Worm (Caenorhabditis elegans) whole organism, late embryonic: ENCODE measurements around the gene Y44A6C.2.

Experiments used
- C08G9.2 ChIP-seq: sonication (generic microtip); optimal IDR thresholded peaks from 2 replicates; lab custom pipeline; 2016; ENCODE audit warnings: mild to moderate bottlenecking, missing genetic modification characterization, moderate library complexity, missing compliant biosample characterization
- C38D4.7 ChIP-seq: fragments of 200-800 bp; sonication (Bioruptor generic); optimal IDR thresholded peaks from 2 replicates; lab custom pipeline; 2018; ENCODE audit warnings: mild to moderate bottlenecking, missing genetic modification characterization, moderate library complexity, missing compliant biosample characterization
- K09A11.1 ChIP-seq: sonication (generic microtip); optimal IDR thresholded peaks from 2 replicates; lab custom pipeline; 2017; ENCODE audit warnings: antibody characterized with exemption, mild to moderate bottlenecking, missing genetic modification characterization, missing compliant biosample characterization; ENCODE audit not compliant: insufficient read depth
- T23F11.4 ChIP-seq: fragments of 200-800 bp; sonication (Bioruptor generic); optimal IDR thresholded peaks from 2 replicates; lab custom pipeline; 2018; ENCODE audit warnings: mild to moderate bottlenecking, missing genetic modification characterization, missing compliant biosample characterization
- Y22D7AL.16 ChIP-seq: sonication (generic microtip); optimal IDR thresholded peaks from 2 replicates; lab custom pipeline; 2016; ENCODE audit warnings: missing genetic modification characterization, missing compliant biosample characterization
- ama-1 ChIP-seq: fragments of 150-350 bp; optimal IDR thresholded peaks from 2 replicates; lab custom pipeline; 2014
- ceh-14 ChIP-seq: sonication (generic microtip); optimal IDR thresholded peaks from 2 replicates; lab custom pipeline; 2016; ENCODE audit warnings: missing genotype, missing genetic modification characterization, missing compliant biosample characterization
- ceh-18 ChIP-seq: sonication (generic microtip); optimal IDR thresholded peaks from 2 replicates; lab custom pipeline; 2016; ENCODE audit warnings: missing genetic modification characterization, missing compliant biosample characterization
- ceh-19 ChIP-seq: fragments of 200-800 bp; sonication (Bioruptor generic); optimal IDR thresholded peaks from 2 replicates; lab custom pipeline; 2018; ENCODE audit warnings: mild to moderate bottlenecking, missing genetic modification characterization, missing compliant biosample characterization
- ceh-2 ChIP-seq: sonication (generic microtip); optimal IDR thresholded peaks from 2 replicates; lab custom pipeline; 2016; ENCODE audit warnings: missing genotype, missing genetic modification characterization, missing compliant biosample characterization
- ceh-30 ChIP-seq: fragments of 150-350 bp; optimal IDR thresholded peaks from 2 replicates; lab custom pipeline; 2014; ENCODE audit warnings: missing biosample characterization, missing genetic modification characterization
- ceh-34 ChIP-seq: sonication (generic microtip); optimal IDR thresholded peaks from 2 replicates; lab custom pipeline; 2016; ENCODE audit warnings: mild to moderate bottlenecking, missing genetic modification characterization, missing compliant biosample characterization
- ceh-45 ChIP-seq: fragments of 200-800 bp; sonication (Bioruptor generic); IDR thresholded peaks from 2 replicates; pipeline ENCODE4 v1.3.6; 2022; ENCODE audit warnings: missing genetic modification reagents, missing genetic modification characterization, missing compliant biosample characterization
- ceh-9 ChIP-seq: sonication (generic microtip); optimal IDR thresholded peaks from 2 replicates; lab custom pipeline; 2016; ENCODE audit warnings: mild to moderate bottlenecking, missing genetic modification characterization, inconsistent platforms, missing compliant biosample characterization
- elt-2 ChIP-seq: sonication (generic microtip); optimal IDR thresholded peaks from 2 replicates; lab custom pipeline; 2016; ENCODE audit warnings: missing genetic modification reagents, missing genetic modification characterization, missing compliant biosample characterization
- ets-4 ChIP-seq: sonication (generic microtip); optimal IDR thresholded peaks from 2 replicates; lab custom pipeline; 2016; ENCODE audit warnings: missing genetic modification characterization, missing compliant biosample characterization
- fkh-6 ChIP-seq: sonication (generic microtip); optimal IDR thresholded peaks from 2 replicates; lab custom pipeline; 2016; ENCODE audit warnings: missing genetic modification characterization, missing compliant biosample characterization
- hlh-13 ChIP-seq: fragments of 200-800 bp; sonication (Bioruptor generic); optimal IDR thresholded peaks from 2 replicates; lab custom pipeline; 2018; ENCODE audit warnings: mild to moderate bottlenecking, missing genetic modification characterization, missing compliant biosample characterization
- lin-11 ChIP-seq: fragments of 200-800 bp; sonication (Bioruptor generic); optimal IDR thresholded peaks from 2 replicates; lab custom pipeline; 2018; ENCODE audit warnings: mild to moderate bottlenecking, missing genetic modification characterization, missing compliant biosample characterization
- nfya-1 ChIP-seq: sonication (generic microtip); optimal IDR thresholded peaks from 2 replicates; lab custom pipeline; 2017; ENCODE audit warnings: missing genetic modification characterization, mild to moderate bottlenecking, missing compliant biosample characterization, antibody characterized with exemption, moderate library complexity
- nhr-232 ChIP-seq: sonication (generic microtip); optimal IDR thresholded peaks from 2 replicates; lab custom pipeline; 2016; ENCODE audit warnings: missing genetic modification characterization, missing compliant biosample characterization
- odd-2 ChIP-seq: sonication (generic microtip); optimal IDR thresholded peaks from 2 replicates; lab custom pipeline; 2017; ENCODE audit warnings: antibody characterized with exemption, mild to moderate bottlenecking, missing genetic modification characterization, missing compliant biosample characterization
- pha-2 ChIP-seq: sonication (generic microtip); optimal IDR thresholded peaks from 2 replicates; lab custom pipeline; 2017; ENCODE audit warnings: mild to moderate bottlenecking, missing genetic modification characterization, missing compliant biosample characterization
- ref-2 ChIP-seq: sonication (generic microtip); optimal IDR thresholded peaks from 2 replicates; lab custom pipeline; 2016; ENCODE audit warnings: missing genetic modification characterization, missing compliant biosample characterization
- sox-2 ChIP-seq: fragments of 200-800 bp; sonication (Bioruptor generic); IDR thresholded peaks from 2 replicates; pipeline ENCODE4 v1.3.6; 2022; ENCODE audit warnings: missing genetic modification reagents, missing genetic modification characterization, missing compliant biosample characterization
- syd-9 ChIP-seq: sonication (generic microtip); optimal IDR thresholded peaks from 2 replicates; lab custom pipeline; 2016; ENCODE audit warnings: mild to moderate bottlenecking, missing genetic modification characterization, moderate library complexity, missing compliant biosample characterization
- tbx-2 ChIP-seq: sonication (generic microtip); optimal IDR thresholded peaks from 2 replicates; lab custom pipeline; 2016; ENCODE audit warnings: missing genetic modification characterization, missing compliant biosample characterization
- ttx-3 ChIP-seq: sonication (generic microtip); optimal IDR thresholded peaks from 2 replicates; lab custom pipeline; 2016; ENCODE audit warnings: missing genetic modification reagents, missing genetic modification characterization, missing compliant biosample characterization
- unc-3 ChIP-seq, 2 experiments: fragments of 200-800 bp in 1 of 2; sonication (Bioruptor generic) in 1 of 2; sonication (generic microtip) in 1 of 2; conservative IDR thresholded peaks in 1 of 2; optimal IDR thresholded peaks in 1 of 2; 2 replicates each; pipeline versions ENCODE4 v1.3.6 to Lab custom; 2016 to 2022; ENCODE audit warnings: missing compliant biosample characterization in 2 of 2, missing genetic modification characterization in 2 of 2, missing genetic modification reagents in 1 of 2
- unc-42 ChIP-seq: sonication (generic microtip); optimal IDR thresholded peaks from 2 replicates; lab custom pipeline; 2016; ENCODE audit warnings: missing genotype, missing genetic modification characterization, missing compliant biosample characterization
- unc-86 ChIP-seq: sonication (generic microtip); optimal IDR thresholded peaks from 2 replicates; lab custom pipeline; 2016; ENCODE audit warnings: missing genetic modification characterization, missing compliant biosample characterization
- zip-5 ChIP-seq: sonication (generic microtip); optimal IDR thresholded peaks from 2 replicates; lab custom pipeline; 2016; ENCODE audit warnings: missing genetic modification characterization, missing compliant biosample characterization
- ztf-16 ChIP-seq: sonication (generic microtip); optimal IDR thresholded peaks from 2 replicates; lab custom pipeline; 2017; ENCODE audit warnings: missing genetic modification characterization, missing compliant biosample characterization

The Y44A6C.2 gene

ce11 chrV:20713620-20714019, 8.4 kb upstream of the Y44A6C.2 start, which contains the start of gene Y44A6C.1:
TSS of gene Y44A6C.1 (plus strand) at chrV:20713920.
- no peak for TF ChIP-seq Y22D7AL.16 (tag; lab: Kevin White, UChicago)
- TF ChIP-seq pha-2 (tag; lab: Kevin White, UChicago), result no peak
- TF ChIP-seq odd-2 (tag; lab: Kevin White, UChicago), result no peak
- TF ChIP-seq nfya-1 (tag; lab: Kevin White, UChicago), result no peak
- no peak for TF ChIP-seq T23F11.4 (GFP tag; lab: Kevin White, UChicago)
- no peak for TF ChIP-seq ztf-16
- no peak for TF ChIP-seq tbx-2
- TF ChIP-seq ceh-2 (tag; lab: Kevin White, UChicago), result no peak
- TF ChIP-seq ceh-14 (tag; lab: Kevin White, UChicago), result no peak
- TF ChIP-seq ceh-19 (GFP tag; lab: Kevin White, UChicago), result no peak
- TF ChIP-seq ref-2, result no peak
- no peak for TF ChIP-seq syd-9 (tag; lab: Kevin White, UChicago)
- TF ChIP-seq unc-86, result no peak
- no peak for TF ChIP-seq sox-2 (GFP tag; lab: Robert Waterston, UW)
- no peak for TF ChIP-seq zip-5 (tag; lab: Kevin White, UChicago)
- TF ChIP-seq K09A11.1, result no peak
- TF ChIP-seq ttx-3 (tag; lab: Kevin White, UChicago), result no peak

ce11 chrV:20714503-20714902, 7.5 kb upstream of the Y44A6C.2 start:
- TF ChIP-seq ceh-9 (tag; lab: Kevin White, UChicago) (no peak), nhr-232 (no peak)

DNA sequence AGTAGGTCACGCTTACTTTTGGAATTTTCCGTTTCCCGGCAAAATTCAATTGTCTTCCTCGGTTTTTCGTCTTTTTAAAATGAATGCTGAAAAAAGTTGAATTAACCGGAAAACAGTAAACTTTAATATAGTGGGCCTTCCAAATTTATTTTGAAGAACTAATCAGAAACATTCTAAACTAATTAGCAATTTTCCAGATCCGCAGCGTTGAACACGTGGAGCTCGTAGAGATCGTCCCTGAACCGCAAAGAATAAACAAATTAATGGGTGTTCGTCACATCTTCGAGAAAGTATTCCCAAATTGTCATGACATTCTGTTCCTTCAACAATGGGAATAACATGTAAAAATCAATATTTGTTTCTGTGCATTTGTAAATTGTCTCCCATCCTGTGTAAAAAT, 5.8 kb upstream of the Y44A6C.2 start:
- TF ChIP-seq ceh-18 (no peak), elt-2 (no peak), hlh-13 (no peak), ztf-16 (no peak), Y22D7AL.16 (tag; lab: Kevin White, UChicago) (no peak), ets-4 (tag; lab: Kevin White, UChicago) (no peak), ama-1 (lab: Kevin White, UChicago) (no peak), nhr-232 (no peak), unc-3 (GFP tag; conservative IDR thresholded peaks at IDR 0.05; lab: Robert Waterston, UW) (no peak), unc-3 (tag; optimal IDR thresholded peaks at IDR 0.05; lab: Kevin White, UChicago) (no peak), unc-42 (tag; lab: Kevin White, UChicago) (no peak), ceh-30 (tag; lab: Kevin White, UChicago) (no peak), C38D4.7 (GFP tag; lab: Kevin White, UChicago) (no peak), pha-2 (tag; lab: Kevin White, UChicago) (no peak), ceh-2 (tag; lab: Kevin White, UChicago) (no peak), ceh-45 (GFP tag; lab: Robert Waterston, UW) (no peak), unc-86 (no peak), K09A11.1 (no peak)
- TF ChIP-seq, all 69 proteins: peak for 0

DNA sequence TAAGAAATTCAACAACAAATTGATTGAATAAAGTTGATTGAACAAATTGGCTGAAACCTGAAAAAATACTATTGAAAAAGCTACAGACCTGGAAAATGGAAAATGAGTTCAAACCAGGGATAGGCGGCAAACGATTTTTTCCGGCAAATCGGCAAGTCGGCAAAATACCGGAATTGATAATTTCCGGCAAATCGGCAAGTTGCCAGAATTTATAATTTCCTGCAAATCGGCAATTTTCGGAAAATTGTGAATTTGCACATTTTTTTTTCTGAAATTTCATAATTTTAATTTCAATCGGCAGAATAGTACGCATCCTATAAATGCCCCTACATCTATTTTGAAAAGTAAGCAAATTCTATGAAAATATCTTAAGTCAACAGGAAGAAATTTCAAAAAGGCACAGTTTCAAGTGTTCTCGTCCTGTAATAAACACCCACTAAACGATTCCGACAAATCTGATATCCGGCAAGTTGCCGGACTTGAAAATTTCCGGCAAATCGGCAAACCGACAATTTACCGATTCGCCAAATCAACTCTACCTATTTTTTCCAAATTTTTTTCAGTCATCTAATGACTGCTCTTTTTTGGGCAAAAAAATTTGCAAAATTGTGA, 5.1 kb upstream of the Y44A6C.2 start:
- TF ChIP-seq Y22D7AL.16 (tag; lab: Kevin White, UChicago), result no peak
- no peak for TF ChIP-seq lin-11 (tag; lab: Kevin White, UChicago)
- TF ChIP-seq fkh-6 (tag; lab: Kevin White, UChicago), result no peak
- no peak for TF ChIP-seq ets-4 (tag; lab: Kevin White, UChicago)
- TF ChIP-seq C08G9.2 (tag; lab: Kevin White, UChicago), result no peak
- no peak for TF ChIP-seq unc-3 (GFP tag; conservative IDR thresholded peaks at IDR 0.05; lab: Robert Waterston, UW)
- no peak for TF ChIP-seq unc-3 (tag; optimal IDR thresholded peaks at IDR 0.05; lab: Kevin White, UChicago)
- TF ChIP-seq sox-2 (GFP tag; lab: Robert Waterston, UW), result no peak

DNA sequence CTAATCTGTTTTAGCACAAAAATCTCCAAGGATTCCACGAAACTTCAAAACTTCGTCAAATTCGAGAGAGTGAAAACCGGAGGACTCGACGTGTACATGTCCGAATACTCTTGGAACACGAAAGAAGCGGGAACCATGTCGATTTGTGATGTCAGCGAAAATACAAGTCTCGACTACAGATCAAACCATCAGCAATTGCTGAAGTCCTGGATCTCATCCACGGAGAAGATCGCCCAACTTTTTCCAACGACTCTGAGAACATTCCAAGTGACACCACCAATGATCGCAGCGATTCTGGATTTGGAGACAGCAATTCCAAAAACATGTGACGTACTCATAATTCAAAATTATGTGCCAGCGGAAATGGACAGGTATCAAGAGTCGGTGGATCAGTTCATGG, 413 bp downstream of the Y44A6C.2 start:
- no peak for TF ChIP-seq ceh-34 (tag; lab: Kevin White, UChicago)
